Fruit fly (Drosophila melanogaster) whole organism, embryonic: ENCODE results near the gene CG6733.

Experiments
- Asciz ChIP-seq: fragments of 200-800 bp; sonication (Bioruptor generic); optimal IDR thresholded peaks from 2 replicates; lab custom pipeline; 2017; ENCODE audit warnings: missing biosample characterization, mild to moderate bottlenecking, missing genetic modification characterization, missing genetic modification reagents
- CG1024 ChIP-seq: fragments of 200-800 bp; sonication (Bioruptor generic); IDR thresholded peaks from 2 replicates; pipeline ENCODE4 v1.3.6; 2022; ENCODE audit warnings: missing biosample characterization, missing genetic modification characterization
- CG10267 ChIP-seq: fragments of 200-800 bp; sonication (Bioruptor generic); optimal IDR thresholded peaks from 2 replicates; lab custom pipeline; 2018; ENCODE audit warnings: missing biosample characterization, mild to moderate bottlenecking, missing genetic modification characterization, moderate library complexity
- CG10959 ChIP-seq: fragments of 200-800 bp; sonication (Bioruptor generic); IDR thresholded peaks from 2 replicates; pipeline ENCODE4 v1.3.6; 2022; ENCODE audit warnings: missing biosample characterization, missing genetic modification characterization
- CG10979 ChIP-seq: fragments of 200-800 bp; sonication (Bioruptor generic); optimal IDR thresholded peaks from 2 replicates; lab custom pipeline; 2018; ENCODE audit warnings: missing biosample characterization, mild to moderate bottlenecking, missing genetic modification characterization, moderate library complexity
- CG11398 ChIP-seq: fragments of 200-800 bp; sonication (Bioruptor generic); optimal IDR thresholded peaks from 2 replicates; lab custom pipeline; 2016; ENCODE audit warnings: missing biosample characterization, missing genetic modification characterization
- CG12769 ChIP-seq: fragments of 200-800 bp; sonication (Bioruptor generic); optimal IDR thresholded peaks from 2 replicates; lab custom pipeline; 2019; ENCODE audit warnings: missing biosample characterization, mild to moderate bottlenecking, missing genetic modification characterization, moderate library complexity
- CG13287 ChIP-seq: fragments of 200-800 bp; sonication (Bioruptor generic); IDR thresholded peaks from 2 replicates; pipeline ENCODE4 v1.3.6; 2022; ENCODE audit warnings: missing biosample characterization, missing genetic modification characterization; ENCODE audit not compliant: partially characterized antibody
- CG1602 ChIP-seq: fragments of 200-800 bp; sonication (Bioruptor generic); optimal IDR thresholded peaks from 3 replicates; lab custom pipeline; 2016; ENCODE audit warnings: missing biosample characterization, missing genetic modification characterization
- CG17385 ChIP-seq: fragments of 200-800 bp; sonication (Bioruptor generic); optimal IDR thresholded peaks from 3 replicates; lab custom pipeline; 2018; ENCODE audit warnings: missing biosample characterization, mild to moderate bottlenecking, missing genetic modification characterization
- CG17912 ChIP-seq: fragments of 200-800 bp; sonication (Bioruptor generic); optimal IDR thresholded peaks from 2 replicates; lab custom pipeline; 2018; ENCODE audit warnings: missing biosample characterization, mild to moderate bottlenecking, missing genetic modification characterization
- CG18011 ChIP-seq: fragments of 200-800 bp; sonication (Bioruptor generic); optimal IDR thresholded peaks from 2 replicates; lab custom pipeline; 2017; ENCODE audit warnings: missing biosample characterization, missing genetic modification characterization, mild to moderate bottlenecking, moderate library complexity, missing genotype
- CG18599 ChIP-seq: fragments of 200-800 bp; sonication (Bioruptor generic); optimal IDR thresholded peaks from 3 replicates; lab custom pipeline; 2017; ENCODE audit warnings: missing biosample characterization, missing genetic modification characterization, mild to moderate bottlenecking, moderate library complexity, missing genetic modification reagents
- CG3065 ChIP-seq: fragments of 200-800 bp; sonication (Bioruptor generic); optimal IDR thresholded peaks from 2 replicates; lab custom pipeline; 2016; ENCODE audit warnings: missing biosample characterization, missing genetic modification characterization
- CG31224 ChIP-seq: fragments of 200-800 bp; sonication (Bioruptor generic); IDR thresholded peaks from 2 replicates; pipeline ENCODE4 v1.3.6; 2022; ENCODE audit warnings: missing biosample characterization, missing genetic modification characterization
- CG6854 ChIP-seq: fragments of 200-800 bp; sonication (Bioruptor generic); optimal IDR thresholded peaks from 3 replicates; lab custom pipeline; 2017; ENCODE audit warnings: missing biosample characterization, mild to moderate bottlenecking, missing genetic modification characterization
- CG7786 ChIP-seq: fragments of 200-800 bp; sonication (Bioruptor generic); optimal IDR thresholded peaks from 2 replicates; lab custom pipeline; 2016; ENCODE audit warnings: missing biosample characterization, missing genetic modification characterization
- CG8924 ChIP-seq: fragments of 200-800 bp; optimal IDR thresholded peaks from 3 replicates; lab custom pipeline; 2019; ENCODE audit warnings: missing biosample characterization, mild to moderate bottlenecking, missing genetic modification characterization, moderate library complexity
- Ets65A ChIP-seq: fragments of 200-800 bp; sonication (Bioruptor generic); peaks from one replicate; lab custom pipeline; 2016; ENCODE audit warnings: missing biosample characterization, missing genetic modification characterization
- HLH4C ChIP-seq: fragments of 200-800 bp; sonication (Bioruptor generic); IDR thresholded peaks from 3 replicates; pipeline ENCODE4 v1.3.6; 2022; ENCODE audit warnings: missing biosample characterization, missing genetic modification characterization; ENCODE audit not compliant: partially characterized antibody
- Lim3 ChIP-seq: fragments of 200-800 bp; sonication (Bioruptor generic); IDR thresholded peaks from 2 replicates; pipeline ENCODE4 v1.3.6; 2022; ENCODE audit warnings: missing biosample characterization, missing genetic modification characterization
- Lpt ChIP-seq: fragments of >200 bp; optimal IDR thresholded peaks from 2 replicates; lab custom pipeline; 2018; ENCODE audit warnings: missing biosample characterization, missing genetic modification characterization
- Opbp ChIP-seq: fragments of 200-800 bp; sonication (Bioruptor generic); IDR thresholded peaks from 3 replicates; pipeline ENCODE4 v1.3.6; 2022; ENCODE audit warnings: missing biosample characterization, missing genetic modification characterization; ENCODE audit not compliant: partially characterized antibody
- Six4 ChIP-seq: fragments of 200-800 bp; sonication (Bioruptor generic); optimal IDR thresholded peaks from 2 replicates; lab custom pipeline; 2016; ENCODE audit warnings: missing biosample characterization, missing genetic modification characterization
- Tbp ChIP-seq: fragments of >200 bp; optimal IDR thresholded peaks from 2 replicates; lab custom pipeline; 2018; ENCODE audit warnings: missing biosample characterization, missing genetic modification characterization
- Xrp1 ChIP-seq: fragments of 200-800 bp; sonication (Bioruptor generic); IDR thresholded peaks from 2 replicates; pipeline ENCODE4 v1.3.6; 2022; ENCODE audit warnings: missing biosample characterization, missing genetic modification characterization
- amos ChIP-seq: fragments of 200-800 bp; sonication (Bioruptor generic); IDR thresholded peaks from 2 replicates; pipeline ENCODE4 v1.3.6; 2022; ENCODE audit warnings: missing biosample characterization, missing genetic modification characterization; ENCODE audit not compliant: partially characterized antibody
- ato ChIP-seq: fragments of 200-800 bp; sonication (Bioruptor generic); IDR thresholded peaks from 2 replicates; pipeline ENCODE4 v1.3.6; 2022; ENCODE audit warnings: missing biosample characterization, missing genetic modification characterization; ENCODE audit not compliant: partially characterized antibody
- cato ChIP-seq: fragments of 200-800 bp; sonication (Bioruptor generic); optimal IDR thresholded peaks from 2 replicates; lab custom pipeline; 2016; ENCODE audit warnings: missing biosample characterization, missing genetic modification characterization, borderline replicate concordance
- caup ChIP-seq: fragments of 200-800 bp; sonication (Bioruptor generic); optimal IDR thresholded peaks from 3 replicates; lab custom pipeline; 2017; ENCODE audit warnings: missing biosample characterization, mild to moderate bottlenecking, missing genetic modification characterization, moderate library complexity; ENCODE audit not compliant: severe bottlenecking
- chif ChIP-seq, 2 experiments: fragments of 200-800 bp; sonication (Bioruptor generic); optimal IDR thresholded peaks; 3 replicates each; lab custom pipeline; 2016; ENCODE audit warnings: missing biosample characterization in 2 of 2, missing genetic modification characterization in 2 of 2
- chinmo ChIP-seq: fragments of 200-800 bp; sonication (Bioruptor generic); IDR thresholded peaks from 4 replicates; pipeline ENCODE4 v1.3.6; 2022; ENCODE audit warnings: missing biosample characterization, missing genetic modification characterization; ENCODE audit not compliant: partially characterized antibody
- chn ChIP-seq: fragments of 200-800 bp; sonication (Bioruptor generic); optimal IDR thresholded peaks from 2 replicates; lab custom pipeline; 2016; ENCODE audit warnings: missing biosample characterization, missing genetic modification characterization
- crol ChIP-seq: fragments of 200-800 bp; sonication (Bioruptor generic); IDR thresholded peaks from 2 replicates; pipeline ENCODE4 v1.3.6; 2022; ENCODE audit warnings: missing biosample characterization, missing genetic modification characterization
- crp ChIP-seq, 2 experiments: fragments of 200-800 bp; sonication (Bioruptor generic); optimal IDR thresholded peaks; 2 replicates in 1 of 2; 3 replicates in 1 of 2; lab custom pipeline; 2017; ENCODE audit warnings: missing biosample characterization in 2 of 2, missing genetic modification characterization in 2 of 2, mild to moderate bottlenecking in 1 of 2, moderate library complexity in 1 of 2
- esg ChIP-seq: fragments of 200-800 bp; sonication (Bioruptor generic); conservative IDR thresholded peaks from 2 replicates; pipeline ENCODE4 v1.3.6; 2022; ENCODE audit warnings: missing biosample characterization, missing genetic modification characterization
- eyg ChIP-seq: fragments of 200-800 bp; sonication (Bioruptor generic); optimal IDR thresholded peaks from 3 replicates; lab custom pipeline; 2016; ENCODE audit warnings: missing biosample characterization, missing genetic modification characterization
- her ChIP-seq: fragments of 200-800 bp; sonication (Bioruptor generic); optimal IDR thresholded peaks from 2 replicates; lab custom pipeline; 2016; ENCODE audit warnings: missing biosample characterization, missing genetic modification characterization
- jigr1 ChIP-seq: fragments of 200-800 bp; sonication (Bioruptor generic); IDR thresholded peaks from 3 replicates; pipeline ENCODE4 v1.3.6; 2022; ENCODE audit warnings: missing biosample characterization, missing genetic modification characterization
- ken ChIP-seq: fragments of 200-800 bp; sonication (Bioruptor generic); IDR thresholded peaks from 3 replicates; pipeline ENCODE4 v1.3.6; 2022; ENCODE audit warnings: missing biosample characterization, missing genetic modification characterization
- lov ChIP-seq, 2 experiments: fragments of 200-800 bp in 1 of 2; fragments of >200 bp in 1 of 2; sonication (Bioruptor generic) in 1 of 2; IDR thresholded peaks in 1 of 2; optimal IDR thresholded peaks in 1 of 2; 2 replicates in 1 of 2; 3 replicates in 1 of 2; pipeline versions ENCODE4 v1.3.6 to Lab custom; 2017 to 2022; ENCODE audit warnings: missing biosample characterization in 1 of 2, missing genetic modification characterization in 1 of 2
- maf-S ChIP-seq: fragments of 200-800 bp; sonication (Bioruptor generic); optimal IDR thresholded peaks from 2 replicates; lab custom pipeline; 2016; ENCODE audit warnings: missing biosample characterization, missing genetic modification characterization
- nerfin-2 ChIP-seq: fragments of 200-800 bp; sonication (Bioruptor generic); IDR thresholded peaks from 2 replicates; pipeline ENCODE4 v1.3.6; 2022; ENCODE audit warnings: missing biosample characterization, missing genetic modification characterization; ENCODE audit not compliant: partially characterized antibody
- odd ChIP-seq: fragments of 200-800 bp; sonication (Bioruptor generic); optimal IDR thresholded peaks from 2 replicates; lab custom pipeline; 2017; ENCODE audit warnings: missing biosample characterization, mild to moderate bottlenecking, missing genetic modification characterization
- onecut ChIP-seq: fragments of 200-800 bp; sonication (Bioruptor generic); IDR thresholded peaks from 2 replicates; pipeline ENCODE4 v1.3.6; 2022; ENCODE audit warnings: missing biosample characterization, missing genetic modification characterization
- rib ChIP-seq: fragments of 200-800 bp; sonication (Bioruptor generic); IDR thresholded peaks from 2 replicates; pipeline ENCODE4 v1.3.6; 2022; ENCODE audit warnings: missing biosample characterization, missing genetic modification characterization
- sd ChIP-seq: fragments of 200-800 bp; sonication (Bioruptor generic); optimal IDR thresholded peaks from 3 replicates; lab custom pipeline; 2018; ENCODE audit warnings: missing biosample characterization, mild to moderate bottlenecking, missing genetic modification characterization, moderate library complexity
- tx ChIP-seq: fragments of 200-800 bp; sonication (Bioruptor generic); optimal IDR thresholded peaks from 2 replicates; lab custom pipeline; 2016; ENCODE audit warnings: missing biosample characterization, missing genetic modification characterization
- vvl ChIP-seq: fragments of 200-800 bp; sonication (Bioruptor generic); IDR thresholded peaks from 2 replicates; pipeline ENCODE4 v1.3.6; 2022; ENCODE audit warnings: missing biosample characterization, missing genetic modification characterization

CG6733 gene

DNA sequence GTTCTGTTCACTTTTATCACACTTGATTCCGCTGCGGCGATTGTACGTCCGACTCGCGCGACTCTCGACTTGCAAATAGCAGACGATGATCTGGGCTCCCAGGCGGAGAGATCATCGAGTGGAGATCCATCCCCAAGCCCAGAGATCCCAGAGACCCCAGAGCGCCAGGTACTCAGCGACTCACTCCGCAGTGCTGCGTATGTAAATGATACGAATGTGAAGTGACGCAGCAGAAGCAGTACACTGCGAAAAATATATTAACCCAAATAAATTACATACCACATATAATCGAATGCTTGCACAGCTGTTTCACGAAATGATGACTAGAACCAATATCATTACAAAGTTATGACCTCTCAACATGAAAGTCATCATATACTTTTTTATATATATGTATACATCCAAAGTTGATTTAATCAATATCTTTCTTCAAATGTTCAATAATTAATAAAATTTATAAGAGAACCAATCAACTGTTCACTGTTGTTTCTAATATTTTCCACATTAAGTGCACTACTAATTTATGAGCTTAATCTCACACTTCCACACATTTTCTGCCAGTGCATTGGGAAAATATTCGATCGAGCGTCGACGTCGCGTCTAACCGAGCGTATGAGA lies 30.2 kb upstream of the CG6733 start, which contains the start of gene CG17111 (continued):
- TF ChIP-seq Ets65A (GFP tag; lab: Kevin White, UChicago) (peak; percentile 68), ato (GFP tag; lab: Robert Waterston, UW) (no peak), crp (GFP tag; optimal IDR thresholded peaks at IDR 0.05; lab: Kevin White, UChicago) (no peak), esg (GFP tag; lab: Robert Waterston, UW) (peak; percentile 24; the same call in 1 of the 2 replicates), CG8924 (tag; lab: Kevin White, UChicago) (peak; percentile 43), amos (GFP tag; lab: Robert Waterston, UW) (no peak), ken (GFP tag; lab: Robert Waterston, UW) (no peak), CG1024 (GFP tag; lab: Robert Waterston, UW) (no peak), sd (tag; lab: Kevin White, UChicago) (no peak), her (GFP tag; lab: Kevin White, UChicago) (no peak), Tbp (GFP tag; lab: Kevin White, UChicago) (no peak), tx (GFP tag; lab: Kevin White, UChicago) (no peak), nerfin-2 (GFP tag; lab: Robert Waterston, UW) (no peak), Xrp1 (GFP tag; lab: Robert Waterston, UW) (no peak), CG17385 (GFP tag; lab: Kevin White, UChicago) (peak; percentile 15), CG10959 (GFP tag; lab: Robert Waterston, UW) (no peak), HLH4C (GFP tag; lab: Robert Waterston, UW) (no peak), CG13287 (GFP tag; lab: Robert Waterston, UW) (no peak), lov (optimal IDR thresholded peaks at IDR 0.05; lab: Kevin White, UChicago) (no peak), lov (GFP tag; IDR thresholded peaks at IDR 0.05; lab: Robert Waterston, UW) (no peak), chinmo (GFP tag; lab: Robert Waterston, UW) (no peak), CG10267 (tag; lab: Kevin White, UChicago) (no peak), cato (no peak), Lim3 (no peak), eyg (GFP tag; lab: Kevin White, UChicago) (no peak), odd (GFP tag; lab: Kevin White, UChicago) (no peak), Asciz (no peak), jigr1 (GFP tag; lab: Robert Waterston, UW) (no peak), CG18011 (GFP tag; lab: Kevin White, UChicago) (no peak), CG1602 (peak; percentile 28), caup (peak; percentile 23), CG18599 (peak; percentile 46), CG11398 (GFP tag; lab: Kevin White, UChicago) (no peak), CG3065 (GFP tag; lab: Kevin White, UChicago) (no peak), CG7786 (GFP tag; lab: Kevin White, UChicago) (no peak), CG17912 (GFP tag; lab: Kevin White, UChicago) (no peak), Opbp (GFP tag; lab: Robert Waterston, UW) (no peak), crol (no peak), chif (GFP tag; optimal IDR thresholded peaks at IDR 0.05; lab: Kevin White, UChicago) (no peak), Lpt (no peak), onecut (0 out of 2 replicates have a peak, but pooled peaks have one; percentile 5), Six4 (no peak), CG12769 (tag; lab: Kevin White, UChicago) (no peak), vvl (GFP tag; lab: Robert Waterston, UW) (peak; percentile 44), chn (GFP tag; lab: Kevin White, UChicago) (no peak), CG31224 (GFP tag; lab: Robert Waterston, UW) (no peak), CG6854 (GFP tag; lab: Kevin White, UChicago) (no peak), CG10979 (no peak), rib (no peak), maf-S (no peak)
